Worm (Caenorhabditis elegans) whole organism, late embryonic: ENCODE results near the gene ttc-36.

Source experiments
- C08G9.2 ChIP-seq: sonication (generic microtip); optimal IDR thresholded peaks from 2 replicates; lab custom pipeline; 2016; ENCODE audit warnings: mild to moderate bottlenecking, missing genetic modification characterization, moderate library complexity, missing compliant biosample characterization
- C38D4.7 ChIP-seq: fragments of 200-800 bp; sonication (Bioruptor generic); optimal IDR thresholded peaks from 2 replicates; lab custom pipeline; 2018; ENCODE audit warnings: mild to moderate bottlenecking, missing genetic modification characterization, moderate library complexity, missing compliant biosample characterization
- F13H6.1 ChIP-seq: sonication (generic microtip); optimal IDR thresholded peaks from 2 replicates; lab custom pipeline; 2016; ENCODE audit warnings: missing genetic modification characterization, missing compliant biosample characterization
- K09A11.1 ChIP-seq: sonication (generic microtip); optimal IDR thresholded peaks from 2 replicates; lab custom pipeline; 2017; ENCODE audit warnings: antibody characterized with exemption, mild to moderate bottlenecking, missing genetic modification characterization, missing compliant biosample characterization; ENCODE audit not compliant: insufficient read depth
- T23F11.4 ChIP-seq: fragments of 200-800 bp; sonication (Bioruptor generic); optimal IDR thresholded peaks from 2 replicates; lab custom pipeline; 2018; ENCODE audit warnings: mild to moderate bottlenecking, missing genetic modification characterization, missing compliant biosample characterization
- Y22D7AL.16 ChIP-seq: sonication (generic microtip); optimal IDR thresholded peaks from 2 replicates; lab custom pipeline; 2016; ENCODE audit warnings: missing genetic modification characterization, missing compliant biosample characterization
- ahr-1 ChIP-seq: sonication (generic microtip); optimal IDR thresholded peaks from 2 replicates; lab custom pipeline; 2016; ENCODE audit warnings: missing genetic modification characterization, missing compliant biosample characterization
- ceh-14 ChIP-seq: sonication (generic microtip); optimal IDR thresholded peaks from 2 replicates; lab custom pipeline; 2016; ENCODE audit warnings: missing genotype, missing genetic modification characterization, missing compliant biosample characterization
- ceh-2 ChIP-seq: sonication (generic microtip); optimal IDR thresholded peaks from 2 replicates; lab custom pipeline; 2016; ENCODE audit warnings: missing genotype, missing genetic modification characterization, missing compliant biosample characterization
- ceh-30 ChIP-seq: fragments of 150-350 bp; optimal IDR thresholded peaks from 2 replicates; lab custom pipeline; 2014; ENCODE audit warnings: missing biosample characterization, missing genetic modification characterization
- ceh-45 ChIP-seq: fragments of 200-800 bp; sonication (Bioruptor generic); IDR thresholded peaks from 2 replicates; pipeline ENCODE4 v1.3.6; 2022; ENCODE audit warnings: missing genetic modification reagents, missing genetic modification characterization, missing compliant biosample characterization
- ceh-48 ChIP-seq: sonication (generic microtip); optimal IDR thresholded peaks from 2 replicates; lab custom pipeline; 2016; ENCODE audit warnings: missing genetic modification characterization, inconsistent platforms, missing compliant biosample characterization
- elt-2 ChIP-seq: sonication (generic microtip); optimal IDR thresholded peaks from 2 replicates; lab custom pipeline; 2016; ENCODE audit warnings: missing genetic modification reagents, missing genetic modification characterization, missing compliant biosample characterization
- elt-4 ChIP-seq: sonication (generic microtip); optimal IDR thresholded peaks from 2 replicates; lab custom pipeline; 2016; ENCODE audit warnings: missing genetic modification characterization, missing compliant biosample characterization
- eyg-1 ChIP-seq: sonication (generic microtip); optimal IDR thresholded peaks from 2 replicates; lab custom pipeline; 2016; ENCODE audit warnings: missing genotype, missing genetic modification characterization, missing compliant biosample characterization
- fax-1 ChIP-seq: sonication (generic microtip); optimal IDR thresholded peaks from 2 replicates; lab custom pipeline; 2016; ENCODE audit warnings: missing genotype, missing genetic modification characterization, missing compliant biosample characterization
- fkh-6 ChIP-seq: sonication (generic microtip); optimal IDR thresholded peaks from 2 replicates; lab custom pipeline; 2016; ENCODE audit warnings: missing genetic modification characterization, missing compliant biosample characterization
- hlh-15 ChIP-seq: sonication (generic microtip); optimal IDR thresholded peaks from 2 replicates; lab custom pipeline; 2016; ENCODE audit warnings: missing genetic modification characterization, missing compliant biosample characterization
- hlh-30 ChIP-seq: sonication (generic microtip); optimal IDR thresholded peaks from 2 replicates; lab custom pipeline; 2017; ENCODE audit warnings: antibody characterized with exemption, missing genetic modification characterization, missing compliant biosample characterization; ENCODE audit not compliant: insufficient read depth
- hlh-6 ChIP-seq: sonication (generic microtip); optimal IDR thresholded peaks from 2 replicates; lab custom pipeline; 2016; ENCODE audit warnings: missing genotype, missing genetic modification characterization, missing compliant biosample characterization
- lin-11 ChIP-seq: fragments of 200-800 bp; sonication (Bioruptor generic); optimal IDR thresholded peaks from 2 replicates; lab custom pipeline; 2018; ENCODE audit warnings: mild to moderate bottlenecking, missing genetic modification characterization, missing compliant biosample characterization
- mec-3 ChIP-seq: sonication (generic microtip); optimal IDR thresholded peaks from 2 replicates; lab custom pipeline; 2016; ENCODE audit warnings: borderline replicate concordance, missing genetic modification characterization, missing compliant biosample characterization
- nhr-11 ChIP-seq: fragments of 150-350 bp; optimal IDR thresholded peaks from 2 replicates; lab custom pipeline; 2014; ENCODE audit warnings: missing biosample characterization, missing genetic modification characterization
- npax-4 ChIP-seq: sonication (generic microtip); optimal IDR thresholded peaks from 2 replicates; lab custom pipeline; 2016; ENCODE audit warnings: missing genetic modification characterization, missing compliant biosample characterization
- pag-3 ChIP-seq: sonication (generic microtip); optimal IDR thresholded peaks from 2 replicates; lab custom pipeline; 2016; ENCODE audit warnings: missing compliant biosample characterization, missing genetic modification characterization, borderline replicate concordance
- pat-9 ChIP-seq: fragments of 200-800 bp; sonication (Bioruptor generic); optimal IDR thresholded peaks from 2 replicates; lab custom pipeline; 2018; ENCODE audit warnings: mild to moderate bottlenecking, missing genetic modification characterization, moderate library complexity, missing compliant biosample characterization
- pha-2 ChIP-seq: sonication (generic microtip); optimal IDR thresholded peaks from 2 replicates; lab custom pipeline; 2017; ENCODE audit warnings: mild to moderate bottlenecking, missing genetic modification characterization, missing compliant biosample characterization
- pros-1 ChIP-seq: fragments of 150-350 bp; optimal IDR thresholded peaks from 2 replicates; lab custom pipeline; 2014; ENCODE audit warnings: missing biosample characterization, missing genetic modification reagents, missing genetic modification characterization
- rnt-1 ChIP-seq: sonication (generic microtip); optimal IDR thresholded peaks from 2 replicates; lab custom pipeline; 2016; ENCODE audit warnings: missing genetic modification characterization, missing compliant biosample characterization
- sdc-2 ChIP-seq: sonication (generic microtip); optimal IDR thresholded peaks from 2 replicates; lab custom pipeline; 2016; ENCODE audit warnings: missing genotype, missing genetic modification characterization, missing compliant biosample characterization
- sox-2 ChIP-seq: fragments of 200-800 bp; sonication (Bioruptor generic); IDR thresholded peaks from 2 replicates; pipeline ENCODE4 v1.3.6; 2022; ENCODE audit warnings: missing genetic modification reagents, missing genetic modification characterization, missing compliant biosample characterization
- sox-4 ChIP-seq: sonication (generic microtip); optimal IDR thresholded peaks from 2 replicates; lab custom pipeline; 2017; ENCODE audit warnings: mild to moderate bottlenecking, missing genetic modification characterization, inconsistent platforms, missing compliant biosample characterization
- syd-9 ChIP-seq: sonication (generic microtip); optimal IDR thresholded peaks from 2 replicates; lab custom pipeline; 2016; ENCODE audit warnings: mild to moderate bottlenecking, missing genetic modification characterization, moderate library complexity, missing compliant biosample characterization
- ttx-3 ChIP-seq: sonication (generic microtip); optimal IDR thresholded peaks from 2 replicates; lab custom pipeline; 2016; ENCODE audit warnings: missing genetic modification reagents, missing genetic modification characterization, missing compliant biosample characterization
- unc-3 ChIP-seq, 2 experiments: fragments of 200-800 bp in 1 of 2; sonication (Bioruptor generic) in 1 of 2; sonication (generic microtip) in 1 of 2; conservative IDR thresholded peaks in 1 of 2; optimal IDR thresholded peaks in 1 of 2; 2 replicates each; pipeline versions ENCODE4 v1.3.6 to Lab custom; 2016 to 2022; ENCODE audit warnings: missing compliant biosample characterization in 2 of 2, missing genetic modification characterization in 2 of 2, missing genetic modification reagents in 1 of 2
- zip-5 ChIP-seq: sonication (generic microtip); optimal IDR thresholded peaks from 2 replicates; lab custom pipeline; 2016; ENCODE audit warnings: missing genetic modification characterization, missing compliant biosample characterization
- ztf-16 ChIP-seq: sonication (generic microtip); optimal IDR thresholded peaks from 2 replicates; lab custom pipeline; 2017; ENCODE audit warnings: missing genetic modification characterization, missing compliant biosample characterization

ttc-36 gene

DNA sequence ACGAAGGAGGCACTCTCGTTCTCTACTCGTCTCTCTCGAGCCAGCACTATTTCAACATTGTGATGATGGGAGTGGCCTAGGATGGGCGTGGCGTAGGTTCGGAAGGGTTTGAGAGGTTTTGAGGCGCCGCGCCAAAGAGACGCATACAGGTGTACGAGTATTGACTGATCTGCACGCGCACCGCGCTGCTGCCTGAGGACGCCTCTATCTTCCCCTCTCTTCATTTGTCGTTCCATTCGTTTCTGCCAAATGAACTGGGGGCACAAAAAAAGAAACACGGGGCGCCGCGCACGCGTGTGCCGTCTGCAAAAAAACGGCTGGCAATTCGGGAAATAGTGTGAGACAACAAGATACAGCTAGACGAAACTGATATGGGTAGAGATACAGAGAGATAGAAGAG is 14.0 kb upstream of the ttc-36 start, which contains the start of gene lec-2:
Gene lec-2 (minus strand): TSS at position 171 of the 400 bp plus-strand sequence.
- TF ChIP-seq fax-1 (tag; lab: Kevin White, UChicago) (no peak), unc-3 (GFP tag; conservative IDR thresholded peaks at IDR 0.05; lab: Robert Waterston, UW) (no peak), unc-3 (tag; optimal IDR thresholded peaks at IDR 0.05; lab: Kevin White, UChicago) (no peak), nhr-11 (no peak), rnt-1 (tag; lab: Kevin White, UChicago) (no peak), sox-2 (GFP tag; lab: Robert Waterston, UW) (no peak), syd-9 (tag; lab: Kevin White, UChicago) (no peak), fkh-6 (no peak), ceh-2 (tag; lab: Kevin White, UChicago) (no peak), ceh-48 (tag; lab: Kevin White, UChicago) (no peak), pha-2 (tag; lab: Kevin White, UChicago) (no peak), sdc-2 (tag; lab: Kevin White, UChicago) (no peak), Y22D7AL.16 (tag; lab: Kevin White, UChicago) (no peak), ttx-3 (tag; lab: Kevin White, UChicago) (no peak)
- TF ChIP-seq, all 69 proteins: peak for 0

DNA sequence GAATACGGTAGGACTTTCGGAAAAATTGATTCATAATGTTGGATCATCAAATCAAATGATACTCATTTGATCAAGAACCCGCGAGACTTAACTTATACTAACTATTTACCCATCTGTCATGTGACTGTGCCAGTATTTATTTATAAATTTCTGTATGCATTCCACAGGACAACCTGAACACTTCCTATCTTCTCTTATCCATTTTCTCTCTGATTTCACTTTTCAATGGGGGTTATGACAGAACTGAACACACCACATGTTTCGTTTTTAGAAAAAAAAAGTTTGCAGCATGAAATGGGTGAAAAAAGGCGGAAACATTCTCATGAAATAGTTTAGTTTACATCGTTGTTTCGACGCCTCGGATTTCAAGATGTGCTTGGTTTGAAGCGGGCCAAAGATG is 12.5 kb upstream of the ttc-36 start:
- TF ChIP-seq elt-2 (tag; lab: Kevin White, UChicago) (no peak), hlh-6 (no peak), ceh-48 (tag; lab: Kevin White, UChicago) (no peak), mec-3 (no peak), pat-9 (no peak), ceh-45 (GFP tag; lab: Robert Waterston, UW) (no peak), lin-11 (tag; lab: Kevin White, UChicago) (no peak), ztf-16 (tag; lab: Kevin White, UChicago) (no peak), unc-3 (GFP tag; conservative IDR thresholded peaks at IDR 0.05; lab: Robert Waterston, UW) (no peak), unc-3 (tag; optimal IDR thresholded peaks at IDR 0.05; lab: Kevin White, UChicago) (no peak), eyg-1 (tag; lab: Kevin White, UChicago) (no peak), C08G9.2 (tag; lab: Kevin White, UChicago) (no peak), ceh-30 (tag; lab: Kevin White, UChicago) (no peak), pros-1 (no peak), npax-4 (tag; lab: Kevin White, UChicago) (no peak), pag-3 (tag; lab: Kevin White, UChicago) (no peak), elt-4 (tag; lab: Kevin White, UChicago) (no peak), ceh-14 (tag; lab: Kevin White, UChicago) (no peak)

DNA sequence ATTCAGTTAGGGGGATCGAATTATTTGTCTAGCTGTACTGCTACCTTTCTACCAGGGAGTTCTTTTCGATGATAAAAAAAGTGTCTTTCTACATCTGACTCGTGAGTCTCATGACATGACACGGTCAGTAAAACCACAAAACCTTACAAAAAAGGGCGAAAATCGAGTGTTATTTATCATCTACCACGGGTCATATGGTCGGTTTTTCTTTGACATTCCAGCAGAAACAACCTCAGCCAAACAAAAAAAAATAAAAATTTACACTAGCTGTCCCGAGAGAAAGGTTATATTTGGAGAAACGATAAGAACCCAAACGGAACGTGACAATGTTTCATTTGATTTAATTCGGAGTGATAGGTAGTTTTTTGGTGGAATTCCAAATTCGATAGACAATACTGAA is 10.3 kb upstream of the ttc-36 start:
- TF ChIP-seq ahr-1 (tag; lab: Kevin White, UChicago) (no peak), zip-5 (tag; lab: Kevin White, UChicago) (no peak), T23F11.4 (GFP tag; lab: Kevin White, UChicago) (no peak), hlh-30 (tag; lab: Kevin White, UChicago) (no peak), ceh-14 (tag; lab: Kevin White, UChicago) (no peak), hlh-15 (no peak), C38D4.7 (GFP tag; lab: Kevin White, UChicago) (no peak), F13H6.1 (tag; lab: Kevin White, UChicago) (no peak), K09A11.1 (tag; lab: Kevin White, UChicago) (no peak), sox-4 (tag; lab: Kevin White, UChicago) (no peak), nhr-11 (no peak), rnt-1 (tag; lab: Kevin White, UChicago) (no peak)
